Fruit fly (Drosophila melanogaster) whole organism, embryonic: Measurements from ENCODE around the gene Spn75F.
A peak's percentile ranks its signal among the peaks of the same experiment; 100 is the strongest.

Source experiments
- Abd-B ChIP-seq: fragments of 200-800 bp; sonication (Bioruptor generic); optimal IDR thresholded peaks from 2 replicates; lab custom pipeline; 2018; ENCODE audit warnings: missing biosample characterization, mild to moderate bottlenecking, missing genetic modification characterization, moderate library complexity
- CG12155 ChIP-seq: fragments of 200-800 bp; sonication (Bioruptor generic); optimal IDR thresholded peaks from 3 replicates; lab custom pipeline; 2016; ENCODE audit warnings: missing biosample characterization, missing genetic modification characterization
- CG13296 ChIP-seq: fragments of 200-800 bp; sonication (Bioruptor generic); optimal IDR thresholded peaks from 3 replicates; lab custom pipeline; 2018; ENCODE audit warnings: missing biosample characterization, mild to moderate bottlenecking, missing genetic modification characterization
- CG7928 ChIP-seq: fragments of 200-800 bp; sonication (Bioruptor generic); optimal IDR thresholded peaks from 2 replicates; lab custom pipeline; 2017; ENCODE audit warnings: missing biosample characterization, mild to moderate bottlenecking, missing genetic modification characterization
- D19B ChIP-seq: fragments of 200-800 bp; sonication (Bioruptor generic); optimal IDR thresholded peaks from 2 replicates; lab custom pipeline; 2017; ENCODE audit warnings: missing biosample characterization, mild to moderate bottlenecking, missing genetic modification characterization
- Dfd ChIP-seq, 2 experiments: fragments of >200 bp; optimal IDR thresholded peaks; 2 replicates each; lab custom pipeline; 2017; ENCODE audit warnings: missing biosample characterization in 2 of 2, missing genetic modification characterization in 2 of 2
- Drgx ChIP-seq: fragments of 200-800 bp; sonication (Bioruptor generic); IDR thresholded peaks from 2 replicates; pipeline ENCODE4 v1.3.6; 2022; ENCODE audit warnings: missing biosample characterization, missing genetic modification characterization
- Lim3 ChIP-seq: fragments of 200-800 bp; sonication (Bioruptor generic); IDR thresholded peaks from 2 replicates; pipeline ENCODE4 v1.3.6; 2022; ENCODE audit warnings: missing biosample characterization, missing genetic modification characterization
- Stat92E ChIP-seq, 3 experiments: fragments of >200 bp in 2 of 3; fragments of 200-800 bp in 1 of 3; sonication (Bioruptor generic) in 1 of 3; optimal IDR thresholded peaks; 2 replicates each; lab custom pipeline; 2017 to 2019; ENCODE audit warnings: missing biosample characterization in 3 of 3, missing genetic modification characterization in 3 of 3, mild to moderate bottlenecking in 1 of 3, moderate library complexity in 1 of 3
- dmrt11E ChIP-seq: fragments of 200-800 bp; sonication (Bioruptor generic); optimal IDR thresholded peaks from 3 replicates; lab custom pipeline; 2018; ENCODE audit warnings: missing biosample characterization, mild to moderate bottlenecking, missing genetic modification characterization, moderate library complexity
- gt ChIP-seq: fragments of 200-800 bp; sonication (Bioruptor generic); IDR thresholded peaks from 2 replicates; pipeline ENCODE4 v1.3.6; 2022; ENCODE audit warnings: missing biosample characterization, missing genetic modification characterization
- nau ChIP-seq: fragments of 200-800 bp; sonication (Bioruptor generic); optimal IDR thresholded peaks from 3 replicates; lab custom pipeline; 2017; ENCODE audit warnings: missing biosample characterization, mild to moderate bottlenecking, missing genetic modification characterization, missing genetic modification reagents
- ttk ChIP-seq: fragments of 200-800 bp; sonication (Bioruptor generic); IDR thresholded peaks from 2 replicates; pipeline ENCODE4 v2.1.2; 2022; ENCODE audit warnings: missing biosample characterization, missing genetic modification characterization

DNA sequence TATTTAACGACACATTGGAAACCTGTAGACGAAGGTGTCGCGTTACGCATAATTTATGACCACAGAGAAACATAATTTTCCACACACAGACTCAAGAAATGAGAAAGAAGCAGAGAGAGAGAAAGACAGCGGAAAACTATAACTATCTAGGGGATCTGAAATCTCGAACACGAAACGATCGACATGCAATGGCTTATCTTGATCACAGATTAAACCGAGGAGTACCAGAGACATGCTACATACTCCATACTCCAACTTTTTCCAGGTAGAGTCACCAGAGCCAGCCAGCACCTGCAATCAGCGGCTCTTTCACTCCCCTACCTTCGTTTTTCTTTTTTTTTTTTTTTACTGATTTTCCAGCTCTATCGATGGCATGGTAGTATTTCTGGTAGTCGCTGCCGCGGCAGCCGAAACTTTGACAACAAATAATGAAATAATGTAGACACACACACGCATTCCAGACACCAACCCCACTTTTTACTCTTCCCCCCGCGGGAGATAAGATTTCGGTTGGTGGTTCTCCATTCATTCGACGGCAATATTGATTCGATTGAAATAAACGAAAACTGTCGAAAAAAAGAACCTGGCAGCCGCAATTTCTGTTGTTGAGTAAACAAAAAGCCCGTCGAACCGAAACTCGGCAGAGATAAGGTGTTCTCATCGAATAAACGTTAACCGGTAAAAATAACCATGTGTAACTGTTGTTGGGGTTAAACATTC lies 39.4 kb upstream of the Spn75F start:
- TF ChIP-seq CG12155 (GFP tag; lab: Kevin White, UChicago) = no peak
- peak; percentile 16; the same call in 1 of the 2 replicates for TF ChIP-seq Lim3 (GFP tag; lab: Robert Waterston, UW)
- TF ChIP-seq nau = no peak
- TF ChIP-seq Drgx = no peak
- TF ChIP-seq D19B = no peak
- TF ChIP-seq gt = no peak
- TF ChIP-seq Abd-B (GFP tag; lab: Kevin White, UChicago) = no peak
- no peak for TF ChIP-seq ttk
- TF ChIP-seq CG13296 (GFP tag; lab: Kevin White, UChicago) = no peak
- TF ChIP-seq Dfd (GFP tag; optimal IDR thresholded peaks at IDR 0.05; lab: Kevin White, UChicago) = no peak
- no peak for TF ChIP-seq CG7928 (GFP tag; lab: Kevin White, UChicago)
- TF ChIP-seq Stat92E (GFP tag; optimal IDR thresholded peaks at IDR 0.05; lab: Kevin White, UChicago) = no peak
- no peak for TF ChIP-seq dmrt11E (tag; lab: Kevin White, UChicago)
